Worm (Caenorhabditis elegans) whole organism, L2 larva: ENCODE results near the gene W02B12.12.

Experiments
- C34F6.9 ChIP-seq: fragments of 150-350 bp; optimal IDR thresholded peaks from 2 replicates; lab custom pipeline; 2014; ENCODE audit warnings: missing biosample characterization, missing genetic modification characterization
- F13H6.1 ChIP-seq: sonication (generic microtip); optimal IDR thresholded peaks from 2 replicates; lab custom pipeline; 2016; ENCODE audit warnings: missing genetic modification characterization, missing compliant biosample characterization
- R02D3.7 ChIP-seq: fragments of 150-350 bp; optimal IDR thresholded peaks from 2 replicates; lab custom pipeline; 2014; ENCODE audit warnings: missing biosample characterization, missing genetic modification characterization
- alr-1 ChIP-seq: fragments of 150-350 bp; optimal IDR thresholded peaks from 2 replicates; lab custom pipeline; 2014; ENCODE audit warnings: missing biosample characterization, missing genetic modification characterization
- aly-2 ChIP-seq: fragments of 150-350 bp; optimal IDR thresholded peaks from 2 replicates; lab custom pipeline; 2014; ENCODE audit warnings: missing biosample characterization, missing genetic modification characterization
- ama-1 ChIP-seq: fragments of 150-350 bp; optimal IDR thresholded peaks from 2 replicates; lab custom pipeline; 2018; ENCODE audit warnings: inconsistent platforms
- blmp-1 ChIP-seq: sonication (generic microtip); optimal IDR thresholded peaks from 2 replicates; lab custom pipeline; 2017; ENCODE audit warnings: missing genetic modification characterization, mild to moderate bottlenecking, missing compliant biosample characterization, antibody characterized with exemption, moderate library complexity; ENCODE audit not compliant: insufficient read depth
- ceh-16 ChIP-seq: fragments of 150-350 bp; optimal IDR thresholded peaks from 2 replicates; lab custom pipeline; 2014; ENCODE audit warnings: missing biosample characterization, missing genetic modification characterization
- ceh-82 ChIP-seq: fragments of 150-350 bp; optimal IDR thresholded peaks from 2 replicates; lab custom pipeline; 2014; ENCODE audit warnings: missing biosample characterization, missing genetic modification characterization
- crh-2 ChIP-seq: sonication (generic microtip); optimal IDR thresholded peaks from 2 replicates; lab custom pipeline; 2017; ENCODE audit warnings: missing biosample characterization, missing genetic modification characterization
- dmd-4 ChIP-seq: sonication (generic microtip); optimal IDR thresholded peaks from 2 replicates; lab custom pipeline; 2017; ENCODE audit warnings: missing biosample characterization, missing genetic modification characterization
- egl-27 ChIP-seq: sonication (generic microtip); optimal IDR thresholded peaks from 3 replicates; lab custom pipeline; 2017; ENCODE audit warnings: missing biosample characterization, missing genetic modification reagents, missing genetic modification characterization
- elt-1 ChIP-seq: fragments of 150-350 bp; optimal IDR thresholded peaks from 2 replicates; lab custom pipeline; 2014; ENCODE audit warnings: missing biosample characterization, missing genetic modification characterization
- elt-3 ChIP-seq: sonication (generic microtip); optimal IDR thresholded peaks from 2 replicates; lab custom pipeline; 2017; ENCODE audit warnings: missing biosample characterization, missing genetic modification characterization
- fos-1 ChIP-seq: fragments of 150-350 bp; optimal IDR thresholded peaks from 2 replicates; lab custom pipeline; 2014; ENCODE audit warnings: missing biosample characterization, missing genetic modification characterization
- gmeb-1 ChIP-seq: fragments of 150-350 bp; optimal IDR thresholded peaks from 2 replicates; lab custom pipeline; 2014; ENCODE audit warnings: missing biosample characterization, missing genetic modification characterization
- lin-11 ChIP-seq: fragments of 150-350 bp; sonication (generic microtip); optimal IDR thresholded peaks from 2 replicates; lab custom pipeline; 2014; ENCODE audit warnings: missing biosample characterization, missing genetic modification characterization, inconsistent platforms, mixed read lengths
- lin-13 ChIP-seq: fragments of 150-350 bp; optimal IDR thresholded peaks from 2 replicates; lab custom pipeline; 2014; ENCODE audit warnings: missing biosample characterization, missing genetic modification reagents, missing genetic modification characterization
- lin-39 ChIP-seq: fragments of 150-350 bp; optimal IDR thresholded peaks from 2 replicates; lab custom pipeline; 2014; ENCODE audit warnings: missing biosample characterization, missing genetic modification reagents, missing genetic modification characterization
- lsy-2 ChIP-seq, 2 experiments: fragments of 150-350 bp in 1 of 2; sonication (generic microtip) in 1 of 2; optimal IDR thresholded peaks; 2 replicates each; lab custom pipeline; 2014 to 2017; ENCODE audit warnings: missing biosample characterization in 2 of 2, missing genetic modification characterization in 2 of 2
- mab-5 ChIP-seq: fragments of 150-350 bp; optimal IDR thresholded peaks from 2 replicates; lab custom pipeline; 2014; ENCODE audit warnings: missing biosample characterization, missing genetic modification characterization
- mbf-1 ChIP-seq: sonication (generic microtip); optimal IDR thresholded peaks from 2 replicates; lab custom pipeline; 2017; ENCODE audit warnings: missing biosample characterization, missing genetic modification characterization
- mdl-1 ChIP-seq, 2 experiments: fragments of 150-350 bp in 1 of 2; sonication (generic microtip) in 1 of 2; optimal IDR thresholded peaks; 2 replicates each; lab custom pipeline; 2017; ENCODE audit warnings: missing biosample characterization in 2 of 2, missing genetic modification characterization in 2 of 2
- nhr-10 ChIP-seq: sonication (generic microtip); optimal IDR thresholded peaks from 2 replicates; lab custom pipeline; 2017; ENCODE audit warnings: missing biosample characterization, missing genetic modification characterization
- nhr-11 ChIP-seq: fragments of 150-350 bp; optimal IDR thresholded peaks from 2 replicates; lab custom pipeline; 2014; ENCODE audit warnings: missing biosample characterization, missing genetic modification characterization
- nhr-12 ChIP-seq: fragments of 150-350 bp; optimal IDR thresholded peaks from 2 replicates; lab custom pipeline; 2014; ENCODE audit warnings: missing biosample characterization, missing genetic modification characterization
- nhr-129 ChIP-seq: fragments of 150-350 bp; optimal IDR thresholded peaks from 2 replicates; lab custom pipeline; 2014; ENCODE audit warnings: missing biosample characterization, missing genetic modification characterization
- nhr-21 ChIP-seq: fragments of 150-350 bp; optimal IDR thresholded peaks from 2 replicates; lab custom pipeline; 2014; ENCODE audit warnings: missing biosample characterization, missing genetic modification characterization
- nhr-23 ChIP-seq: fragments of 150-350 bp; optimal IDR thresholded peaks from 2 replicates; lab custom pipeline; 2014; ENCODE audit warnings: missing biosample characterization, missing genetic modification reagents, missing genetic modification characterization
- nhr-237 ChIP-seq: fragments of 150-350 bp; optimal IDR thresholded peaks from 2 replicates; lab custom pipeline; 2014; ENCODE audit warnings: missing biosample characterization, missing genetic modification characterization
- nhr-25 ChIP-seq: fragments of 150-350 bp; sonication (generic microtip); optimal IDR thresholded peaks from 3 replicates; lab custom pipeline; 2014; ENCODE audit warnings: missing biosample characterization, missing genetic modification characterization
- nhr-6 ChIP-seq: fragments of 150-350 bp; optimal IDR thresholded peaks from 2 replicates; lab custom pipeline; 2014; ENCODE audit warnings: missing biosample characterization, missing genetic modification characterization
- nhr-77 ChIP-seq: fragments of 150-350 bp; optimal IDR thresholded peaks from 2 replicates; lab custom pipeline; 2014; ENCODE audit warnings: missing biosample characterization, missing genetic modification characterization
- peb-1 ChIP-seq: fragments of 150-350 bp; optimal IDR thresholded peaks from 2 replicates; lab custom pipeline; 2014; ENCODE audit warnings: missing biosample characterization, missing genetic modification characterization
- sem-4 ChIP-seq: fragments of 150-350 bp; optimal IDR thresholded peaks from 2 replicates; lab custom pipeline; 2014; ENCODE audit warnings: missing biosample characterization, missing genetic modification reagents, missing genetic modification characterization
- skn-1 ChIP-seq: sonication (generic microtip); optimal IDR thresholded peaks from 2 replicates; lab custom pipeline; 2017; ENCODE audit warnings: missing biosample characterization, missing genetic modification characterization
- sma-3 ChIP-seq: sonication (generic microtip); optimal IDR thresholded peaks from 2 replicates; lab custom pipeline; 2016; ENCODE audit warnings: missing genetic modification reagents, missing genetic modification characterization, missing compliant biosample characterization
- snpc-4 ChIP-seq: fragments of 150-350 bp; optimal IDR thresholded peaks from 2 replicates; lab custom pipeline; 2014; ENCODE audit warnings: missing biosample characterization, missing genetic modification characterization
- unc-39 ChIP-seq: fragments of 150-350 bp; optimal IDR thresholded peaks from 2 replicates; lab custom pipeline; 2014; ENCODE audit warnings: missing biosample characterization, missing genetic modification characterization
- unc-55 ChIP-seq: fragments of 150-350 bp; sonication (generic microtip); optimal IDR thresholded peaks from 3 replicates; lab custom pipeline; 2014; ENCODE audit warnings: missing biosample characterization, missing genetic modification reagents, missing genetic modification characterization
- unc-62 ChIP-seq: fragments of 150-350 bp; optimal IDR thresholded peaks from 2 replicates; lab custom pipeline; 2014; ENCODE audit warnings: missing biosample characterization, missing genetic modification reagents, missing genetic modification characterization
- zag-1 ChIP-seq: fragments of 150-350 bp; optimal IDR thresholded peaks from 2 replicates; lab custom pipeline; 2014; ENCODE audit warnings: missing biosample characterization, missing genetic modification characterization
- ztf-1 ChIP-seq: fragments of 200-800 bp; sonication (Bioruptor generic); conservative IDR thresholded peaks from 2 replicates; pipeline ENCODE4 v1.3.6; 2022; ENCODE audit warnings: missing genetic modification characterization, missing compliant biosample characterization
- ztf-11 ChIP-seq: sonication (generic microtip); optimal IDR thresholded peaks from 2 replicates; lab custom pipeline; 2017; ENCODE audit warnings: missing biosample characterization, missing genetic modification characterization
- ztf-4 ChIP-seq: fragments of 150-350 bp; optimal IDR thresholded peaks from 2 replicates; lab custom pipeline; 2014; ENCODE audit warnings: missing biosample characterization, missing genetic modification characterization

The W02B12.12 gene

DNA sequence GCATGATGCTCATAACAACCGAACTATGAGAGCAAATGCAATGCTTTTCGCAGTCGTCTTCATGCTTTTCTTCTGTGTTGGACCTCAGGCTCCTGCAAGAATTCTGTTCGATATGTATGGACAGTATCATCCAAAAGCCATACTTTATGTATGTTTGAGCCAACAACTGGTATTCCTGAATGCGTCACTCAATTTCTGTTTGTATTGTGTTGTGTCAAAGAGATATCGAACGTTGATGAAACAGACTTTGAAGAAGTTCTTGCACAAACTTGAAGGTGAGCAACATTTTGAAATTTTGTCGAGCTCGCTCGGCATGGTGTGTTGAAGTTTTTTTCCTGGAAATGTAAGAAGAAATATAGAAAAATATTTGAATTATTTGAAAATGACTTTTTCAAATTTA is 33.9 kb upstream of the W02B12.12 start:
- no peak for TF ChIP-seq C34F6.9
- TF ChIP-seq skn-1 (tag; lab: Kevin White, UChicago), result no peak
- TF ChIP-seq blmp-1 (tag; lab: Kevin White, UChicago), result no peak
- TF ChIP-seq unc-62 (GFP tag; lab: Kevin White, UChicago), result no peak
- no peak for TF ChIP-seq nhr-6 (tag; lab: Kevin White, UChicago)
- no peak for TF ChIP-seq ceh-16
- no peak for TF ChIP-seq mbf-1
- TF ChIP-seq nhr-77 (tag; lab: Kevin White, UChicago), result no peak
- no peak for TF ChIP-seq nhr-23 (tag; lab: Kevin White, UChicago)
- TF ChIP-seq lin-11 (tag; lab: Kevin White, UChicago), result no peak
- TF ChIP-seq snpc-4 (tag; lab: Kevin White, UChicago), result no peak
- no peak for TF ChIP-seq ztf-11 (tag; lab: Kevin White, UChicago)

DNA sequence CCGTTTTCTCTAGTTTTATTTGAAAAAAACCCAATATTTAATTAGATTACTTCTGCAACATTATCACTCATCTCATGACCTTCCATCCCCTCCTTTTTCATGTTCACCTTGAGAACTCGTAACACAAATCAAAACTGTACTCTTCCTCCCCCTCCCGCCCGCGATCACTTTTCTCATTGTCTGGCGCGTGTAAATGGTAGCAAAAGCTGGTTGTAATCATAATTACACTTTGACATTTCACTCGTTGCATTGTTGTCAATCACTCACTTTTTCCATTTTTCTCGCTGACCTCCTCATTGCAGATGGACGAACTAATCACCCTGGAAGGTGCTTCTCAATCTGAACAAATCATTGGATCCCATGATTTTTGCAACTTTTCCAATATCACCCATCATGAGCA is 31.4 kb upstream of the W02B12.12 start, which contains the start of gene npr-41:
npr-41 (plus strand) TSS at position 301 of the 400 bp plus-strand sequence.
- TF ChIP-seq mdl-1 (tag; optimal IDR thresholded peaks at IDR 0.05; lab: Kevin White, UChicago) (no peak), ztf-1 (no peak), lsy-2 (tag; optimal IDR thresholded peaks at IDR 0.05; lab: Kevin White, UChicago) (no peak), zag-1 (no peak), sma-3 (no peak), lin-11 (tag; lab: Kevin White, UChicago) (no peak), dmd-4 (tag; lab: Kevin White, UChicago) (no peak), nhr-77 (tag; lab: Kevin White, UChicago) (no peak), peb-1 (no peak), ceh-82 (tag; lab: Kevin White, UChicago) (no peak), nhr-12 (no peak), F13H6.1 (no peak), aly-2 (tag; lab: Kevin White, UChicago) (no peak), ama-1 (lab: Kevin White, UChicago) (no peak)
- TF ChIP-seq, all 48 proteins: peak for 0

DNA sequence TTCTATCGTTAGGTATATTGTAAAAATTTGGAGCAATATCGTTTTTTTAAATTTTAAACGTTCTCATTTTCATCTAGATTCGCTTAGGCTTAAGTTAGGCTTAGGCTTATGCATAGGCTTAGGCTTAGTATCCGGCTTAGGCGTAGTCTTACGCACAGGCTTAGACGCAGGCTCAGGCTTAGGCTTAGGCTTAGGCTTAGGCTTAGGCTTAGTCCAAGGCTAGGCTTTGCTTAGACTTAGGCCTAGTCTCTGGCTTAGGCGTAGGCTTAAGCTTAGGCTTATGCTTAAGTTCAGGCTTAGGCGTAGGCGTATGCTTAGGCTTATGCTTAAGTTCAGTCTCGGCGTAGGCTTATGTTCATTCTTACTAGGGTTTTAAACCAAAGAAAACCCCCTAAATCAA is 24.8 kb upstream of the W02B12.12 start:
- no peak for TF ChIP-seq alr-1 (tag; lab: Kevin White, UChicago)
- TF ChIP-seq R02D3.7 (tag; lab: Kevin White, UChicago), result no peak
- no peak for TF ChIP-seq F13H6.1
- TF ChIP-seq peb-1, result no peak

DNA sequence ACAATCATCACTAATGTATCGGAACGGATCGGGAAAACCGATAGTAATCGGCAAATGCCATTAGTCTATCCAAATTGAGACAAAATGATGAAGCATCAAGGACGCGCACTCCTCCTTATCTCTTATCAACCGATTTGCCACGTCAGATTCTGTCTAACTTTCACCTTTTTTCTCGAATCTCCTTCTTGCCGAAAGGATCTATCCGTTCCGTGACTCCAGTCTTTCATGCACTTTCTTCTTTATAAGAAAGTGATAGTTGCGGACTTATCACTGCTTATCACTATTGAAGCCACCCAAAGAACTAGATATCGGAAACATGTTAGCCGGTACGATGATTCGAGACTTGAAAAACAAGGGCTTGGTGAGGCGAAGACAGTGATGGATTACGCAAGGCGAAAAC is 23.0 kb upstream of the W02B12.12 start:
- TF ChIP-seq zag-1, result no peak
- TF ChIP-seq ztf-4 (tag; lab: Kevin White, UChicago), result no peak
- no peak for TF ChIP-seq R02D3.7 (tag; lab: Kevin White, UChicago)
- TF ChIP-seq C34F6.9, result no peak
- TF ChIP-seq nhr-11, result no peak
- no peak for TF ChIP-seq unc-55 (GFP tag; lab: Kevin White, UChicago)
- TF ChIP-seq skn-1 (tag; lab: Kevin White, UChicago), result no peak
- no peak for TF ChIP-seq elt-3 (tag; lab: Kevin White, UChicago)
- no peak for TF ChIP-seq peb-1
- peak in 1 of 2 experiments; percentile 12 for TF ChIP-seq lsy-2 (tag; optimal IDR thresholded peaks at IDR 0.05; lab: Kevin White, UChicago)
- TF ChIP-seq mbf-1, result no peak
- peak; percentile 84 for TF ChIP-seq nhr-21
- no peak for TF ChIP-seq sma-3
- TF ChIP-seq dmd-4 (tag; lab: Kevin White, UChicago), result no peak
- no peak for TF ChIP-seq gmeb-1 (tag; lab: Kevin White, UChicago)
- no peak for TF ChIP-seq snpc-4 (tag; lab: Kevin White, UChicago)
- TF ChIP-seq nhr-25 (tag; lab: Kevin White, UChicago), result peak; percentile 7
- TF ChIP-seq nhr-23 (tag; lab: Kevin White, UChicago), result no peak
- no peak for TF ChIP-seq ztf-1
- no peak for TF ChIP-seq nhr-6 (tag; lab: Kevin White, UChicago)
- no peak for TF ChIP-seq alr-1 (tag; lab: Kevin White, UChicago)
- TF ChIP-seq lin-13 (GFP tag; lab: Kevin White, UChicago), result no peak
- TF ChIP-seq egl-27, result no peak
- TF ChIP-seq F13H6.1, result no peak
- TF ChIP-seq nhr-129 (tag; lab: Kevin White, UChicago), result no peak
- peak; percentile 5 for TF ChIP-seq crh-2 (tag; lab: Kevin White, UChicago)
- TF ChIP-seq ceh-82 (tag; lab: Kevin White, UChicago), result no peak
- no peak for TF ChIP-seq nhr-237 (tag; lab: Kevin White, UChicago)
- no peak for TF ChIP-seq elt-1 (tag; lab: Kevin White, UChicago)
- no peak for TF ChIP-seq mab-5 (tag; lab: Kevin White, UChicago)
- TF ChIP-seq mdl-1 (tag; optimal IDR thresholded peaks at IDR 0.05; lab: Kevin White, UChicago), result no peak
- no peak for TF ChIP-seq nhr-77 (tag; lab: Kevin White, UChicago)
- no peak for TF ChIP-seq unc-39 (tag; lab: Kevin White, UChicago)
- no peak for TF ChIP-seq aly-2 (tag; lab: Kevin White, UChicago)
- no peak for TF ChIP-seq lin-39 (tag; lab: Kevin White, UChicago)
- no peak for TF ChIP-seq nhr-10 (tag; lab: Kevin White, UChicago)
- TF ChIP-seq sem-4 (tag; lab: Kevin White, UChicago), result no peak
- no peak for TF ChIP-seq nhr-12
- TF ChIP-seq blmp-1 (tag; lab: Kevin White, UChicago), result peak; percentile 90
- TF ChIP-seq unc-62 (GFP tag; lab: Kevin White, UChicago), result no peak
- TF ChIP-seq fos-1 (tag; lab: Kevin White, UChicago), result peak; percentile 36
- TF ChIP-seq ceh-16, result no peak
- no peak for TF ChIP-seq lin-11 (tag; lab: Kevin White, UChicago)
- no peak for TF ChIP-seq ztf-11 (tag; lab: Kevin White, UChicago)
